Worm (Caenorhabditis elegans) whole organism, young adult: Measurements from ENCODE around the gene pfs-2.

Source experiments
- B0035.1 ChIP-seq: sonication (generic microtip); optimal IDR thresholded peaks from 2 replicates; lab custom pipeline; 2016; ENCODE audit warnings: missing genetic modification characterization, mild to moderate bottlenecking, missing compliant biosample characterization, missing genotype, missing genetic modification reagents
- B0261.1 ChIP-seq: sonication (generic microtip); optimal IDR thresholded peaks from 2 replicates; lab custom pipeline; 2016; ENCODE audit warnings: mild to moderate bottlenecking, missing genetic modification characterization, moderate library complexity, missing compliant biosample characterization
- F22D6.2 ChIP-seq: sonication (generic microtip); optimal IDR thresholded peaks from 2 replicates; lab custom pipeline; 2016; ENCODE audit warnings: mild to moderate bottlenecking, missing genetic modification characterization, missing compliant biosample characterization
- F33H1.4 ChIP-seq: fragments of 200-800 bp; sonication (Bioruptor generic); IDR thresholded peaks from 2 replicates; pipeline ENCODE4 v1.3.6; 2022; ENCODE audit warnings: missing genetic modification reagents, missing genetic modification characterization, missing compliant biosample characterization
- F37B4.10 ChIP-seq: fragments of 200-800 bp; sonication (Bioruptor generic); IDR thresholded peaks from 2 replicates; pipeline ENCODE4 v1.3.6; 2022; ENCODE audit warnings: missing genetic modification characterization, missing compliant biosample characterization
- F49E8.2 ChIP-seq: sonication (generic microtip); optimal IDR thresholded peaks from 3 replicates; lab custom pipeline; 2017; ENCODE audit warnings: missing genetic modification characterization, mild to moderate bottlenecking, missing compliant biosample characterization, antibody characterized with exemption, moderate library complexity; ENCODE audit not compliant: insufficient read depth
- K11D2.4 ChIP-seq: fragments of 200-800 bp; sonication (Bioruptor generic); IDR thresholded peaks from 2 replicates; pipeline ENCODE4 v1.3.6; 2022; ENCODE audit warnings: missing genetic modification reagents, missing genetic modification characterization, missing compliant biosample characterization
- Y53G8AR.9 ChIP-seq: fragments of 200-800 bp; sonication (Bioruptor generic); conservative IDR thresholded peaks from 2 replicates; pipeline ENCODE4 v1.3.6; 2022; ENCODE audit warnings: missing genetic modification reagents, missing genetic modification characterization, missing compliant biosample characterization
- Y56A3A.18 ChIP-seq: fragments of 200-800 bp; sonication (Bioruptor generic); IDR thresholded peaks from 2 replicates; pipeline ENCODE4 v1.3.6; 2022; ENCODE audit warnings: missing genetic modification reagents, missing genetic modification characterization, missing compliant biosample characterization
- Y67H2A.10 ChIP-seq: fragments of 200-800 bp; sonication (Bioruptor generic); conservative IDR thresholded peaks from 2 replicates; pipeline ENCODE4 v1.3.6; 2022; ENCODE audit warnings: missing genetic modification reagents, missing genetic modification characterization, missing compliant biosample characterization
- Y95B8A.8 ChIP-seq: fragments of 200-800 bp; sonication (Bioruptor generic); IDR thresholded peaks from 2 replicates; pipeline ENCODE4 v1.3.6; 2022; ENCODE audit warnings: missing genetic modification reagents, missing genetic modification characterization, missing compliant biosample characterization
- ZK185.1 ChIP-seq: sonication (generic microtip); optimal IDR thresholded peaks from 2 replicates; lab custom pipeline; 2016; ENCODE audit warnings: mild to moderate bottlenecking, missing genetic modification characterization, missing compliant biosample characterization; ENCODE audit not compliant: poor library complexity, severe bottlenecking
- akir-1 ChIP-seq: fragments of 200-800 bp; sonication (Bioruptor generic); optimal IDR thresholded peaks from 2 replicates; lab custom pipeline; 2018; ENCODE audit warnings: mild to moderate bottlenecking, missing genetic modification characterization, moderate library complexity, missing compliant biosample characterization
- attf-3 ChIP-seq: fragments of 200-800 bp; sonication (Bioruptor generic); conservative IDR thresholded peaks from 2 replicates; pipeline ENCODE4 v1.3.6; 2022; ENCODE audit warnings: missing genetic modification reagents, missing genetic modification characterization, missing compliant biosample characterization
- cebp-1 ChIP-seq, 2 experiments: fragments of 200-800 bp in 1 of 2; sonication (Bioruptor generic) in 1 of 2; sonication (generic microtip) in 1 of 2; IDR thresholded peaks in 1 of 2; optimal IDR thresholded peaks in 1 of 2; 2 replicates each; pipeline versions ENCODE4 v1.3.6 to Lab custom; 2017 to 2022; ENCODE audit warnings: missing compliant biosample characterization in 2 of 2, missing genetic modification characterization in 2 of 2, mild to moderate bottlenecking in 1 of 2, missing genetic modification reagents in 1 of 2, moderate library complexity in 1 of 2
- ceh-27 ChIP-seq: fragments of 200-800 bp; sonication (Bioruptor generic); optimal IDR thresholded peaks from 2 replicates; lab custom pipeline; 2018; ENCODE audit warnings: mild to moderate bottlenecking, missing genetic modification characterization, moderate library complexity, missing compliant biosample characterization
- die-1 ChIP-seq: sonication (generic microtip); optimal IDR thresholded peaks from 2 replicates; lab custom pipeline; 2016; ENCODE audit warnings: missing genotype, mild to moderate bottlenecking, missing genetic modification characterization, missing compliant biosample characterization
- dpff-1 ChIP-seq: sonication (generic microtip); optimal IDR thresholded peaks from 2 replicates; lab custom pipeline; 2017; ENCODE audit warnings: mild to moderate bottlenecking, missing genetic modification characterization, missing compliant biosample characterization
- egl-44 ChIP-seq: fragments of 200-800 bp; sonication (Bioruptor generic); IDR thresholded peaks from 2 replicates; pipeline ENCODE4 v1.3.6; 2022; ENCODE audit warnings: missing genetic modification reagents, missing genetic modification characterization, missing compliant biosample characterization
- hlh-12 ChIP-seq: sonication (generic microtip); optimal IDR thresholded peaks from 2 replicates; lab custom pipeline; 2016; ENCODE audit warnings: missing genetic modification characterization, missing compliant biosample characterization
- lin-54 ChIP-seq: fragments of 200-800 bp; sonication (Bioruptor generic); optimal IDR thresholded peaks from 2 replicates; lab custom pipeline; 2018; ENCODE audit warnings: mild to moderate bottlenecking, missing genetic modification characterization, missing compliant biosample characterization
- lsl-1 ChIP-seq: fragments of 200-800 bp; sonication (Bioruptor generic); optimal IDR thresholded peaks from 2 replicates; lab custom pipeline; 2018; ENCODE audit warnings: mild to moderate bottlenecking, missing genetic modification characterization, moderate library complexity, missing compliant biosample characterization
- madf-8 ChIP-seq: fragments of 200-800 bp; sonication (Bioruptor generic); conservative IDR thresholded peaks from 2 replicates; pipeline ENCODE4 v1.3.6; 2022; ENCODE audit warnings: missing genetic modification reagents, missing genetic modification characterization, missing compliant biosample characterization
- mel-28 ChIP-seq: sonication (generic microtip); optimal IDR thresholded peaks from 2 replicates; lab custom pipeline; 2016; ENCODE audit warnings: borderline replicate concordance, mild to moderate bottlenecking, missing genetic modification characterization, missing compliant biosample characterization
- nfya-1 ChIP-seq: sonication (generic microtip); optimal IDR thresholded peaks from 2 replicates; lab custom pipeline; 2017; ENCODE audit warnings: antibody characterized with exemption, missing compliant biosample characterization, missing genetic modification characterization, borderline replicate concordance; ENCODE audit not compliant: insufficient read depth
- nhr-179 ChIP-seq: sonication (generic microtip); optimal IDR thresholded peaks from 2 replicates; lab custom pipeline; 2016; ENCODE audit warnings: mild to moderate bottlenecking, missing genetic modification characterization, missing compliant biosample characterization
- nhr-80 ChIP-seq: sonication (generic microtip); optimal IDR thresholded peaks from 2 replicates; lab custom pipeline; 2016; ENCODE audit warnings: missing genetic modification characterization, missing compliant biosample characterization
- pha-4 ChIP-seq: fragments of 150-350 bp; sonication (generic microtip); optimal IDR thresholded peaks from 2 replicates; lab custom pipeline; 2014; ENCODE audit warnings: missing biosample characterization, missing genetic modification reagents, missing genetic modification characterization
- rcor-1 ChIP-seq: fragments of 200-800 bp; sonication (Bioruptor generic); IDR thresholded peaks from 2 replicates; pipeline ENCODE4 v1.3.6; 2022; ENCODE audit warnings: missing genetic modification reagents, missing genetic modification characterization, missing compliant biosample characterization
- rec-8 ChIP-seq, 2 experiments: sonication (generic microtip); optimal IDR thresholded peaks; 2 replicates each; lab custom pipeline; 2016; ENCODE audit warnings: mild to moderate bottlenecking in 2 of 2, missing genetic modification characterization in 2 of 2, missing genetic modification reagents in 2 of 2, missing genotype in 2 of 2, missing biosample characterization in 1 of 2, missing compliant biosample characterization in 1 of 2, moderate library complexity in 1 of 2
- snpc-1.1 ChIP-seq: sonication (generic microtip); optimal IDR thresholded peaks from 2 replicates; lab custom pipeline; 2017; ENCODE audit warnings: missing genetic modification characterization, mild to moderate bottlenecking, missing compliant biosample characterization, antibody characterized with exemption, moderate library complexity, missing genotype, missing genetic modification reagents; ENCODE audit not compliant: insufficient read depth
- snpc-4 ChIP-seq, 5 experiments: fragments of 150-350 bp in 1 of 5; sonication (generic microtip) in 4 of 5; optimal IDR thresholded peaks; 2 replicates each; lab custom pipeline; 2014 to 2018; ENCODE audit warnings: missing genetic modification characterization in 5 of 5, missing biosample characterization in 3 of 5, antibody characterized with exemption in 2 of 5, mild to moderate bottlenecking in 2 of 5, missing compliant biosample characterization in 2 of 5, missing genotype in 2 of 5, moderate library complexity in 2 of 5, missing genetic modification reagents in 1 of 5
- tbx-9 ChIP-seq: sonication (generic microtip); optimal IDR thresholded peaks from 2 replicates; lab custom pipeline; 2016; ENCODE audit warnings: borderline replicate concordance, missing genetic modification characterization, inconsistent platforms, missing compliant biosample characterization
- xnd-1 ChIP-seq: sonication (generic microtip); optimal IDR thresholded peaks from 2 replicates; lab custom pipeline; 2016; ENCODE audit warnings: missing genotype, missing genetic modification reagents, missing genetic modification characterization, missing compliant biosample characterization
- ztf-22 ChIP-seq: fragments of 200-800 bp; sonication (Bioruptor generic); optimal IDR thresholded peaks from 2 replicates; lab custom pipeline; 2018; ENCODE audit warnings: mild to moderate bottlenecking, missing genetic modification characterization, moderate library complexity, missing compliant biosample characterization
- ztf-26 ChIP-seq: sonication (generic microtip); optimal IDR thresholded peaks from 2 replicates; lab custom pipeline; 2017; ENCODE audit warnings: missing genetic modification characterization, missing compliant biosample characterization
- ztf-28 ChIP-seq: fragments of 200-800 bp; sonication (Bioruptor generic); IDR thresholded peaks from 2 replicates; pipeline ENCODE4 v1.3.6; 2022; ENCODE audit warnings: missing genetic modification reagents, missing genetic modification characterization, missing compliant biosample characterization
- ztf-3 ChIP-seq: fragments of 200-800 bp; sonication (Bioruptor generic); optimal IDR thresholded peaks from 2 replicates; lab custom pipeline; 2018; ENCODE audit warnings: mild to moderate bottlenecking, missing genetic modification characterization, missing compliant biosample characterization
- ztf-6 ChIP-seq: fragments of 200-800 bp; sonication (Bioruptor generic); IDR thresholded peaks from 2 replicates; pipeline ENCODE4 v1.3.6; 2022; ENCODE audit warnings: missing genetic modification reagents, missing genetic modification characterization, missing compliant biosample characterization

Gene pfs-2

ce11 chrII:14357936-14358416 is at the start of gene pfs-2, which contains the start of gene agl-1 (continued):
- no peak for TF ChIP-seq F49E8.2 (tag; lab: Kevin White, UChicago)
- TF ChIP-seq dpff-1 (tag; lab: Kevin White, UChicago) = no peak
- TF ChIP-seq ceh-27 (GFP tag; lab: Kevin White, UChicago) = peak; percentile 65
- no peak for TF ChIP-seq cebp-1 (GFP tag; IDR thresholded peaks at IDR 0.05; lab: Robert Waterston, UW)
- TF ChIP-seq cebp-1 (tag; optimal IDR thresholded peaks at IDR 0.05; lab: Kevin White, UChicago) = peak; percentile 68
- TF ChIP-seq nhr-80 (tag; lab: Kevin White, UChicago) = peak; percentile 5
- no peak for TF ChIP-seq madf-8 (GFP tag; lab: Robert Waterston, UW)
- no peak for TF ChIP-seq F22D6.2 (tag; lab: Kevin White, UChicago)
- TF ChIP-seq snpc-4 (GFP tag; optimal IDR thresholded peaks at IDR 0.05; lab: Kevin White, UChicago) = no peak
- TF ChIP-seq snpc-4 (tag; optimal IDR thresholded peaks at IDR 0.05; lab: Kevin White, UChicago) = peak in 2 of 4 experiments; percentile 39 to 51
- no peak for TF ChIP-seq ztf-3 (GFP tag; lab: Kevin White, UChicago)
- TF ChIP-seq nhr-179 (tag; lab: Kevin White, UChicago) = no peak
- TF ChIP-seq, all 124 proteins: peak for 21

- TF ChIP-seq B0261.1 (tag; lab: Kevin White, UChicago) (no peak), lsl-1 (GFP tag; lab: Kevin White, UChicago) (peak; percentile 88), F33H1.4 (GFP tag; lab: Robert Waterston, UW) (peak; percentile 53; the same call in 1 of the 2 replicates)
Observed at ce11 chrII:14310729-14311388, 47.3 kb upstream of the pfs-2 start, which contains the start of gene ctl-3. Gene ctl-3, minus strand, starts transcription at chrII:14310779.

ce11 chrII:14311537-14311936 is 46.6 kb upstream of the pfs-2 start:
- no peak for TF ChIP-seq B0035.1 (tag; lab: Kevin White, UChicago)
- TF ChIP-seq akir-1 (GFP tag; lab: Kevin White, UChicago) = no peak
- TF ChIP-seq ztf-22 (GFP tag; lab: Kevin White, UChicago) = no peak
- TF ChIP-seq Y67H2A.10 (GFP tag; lab: Robert Waterston, UW) = no peak
- TF ChIP-seq lin-54 (GFP tag; lab: Kevin White, UChicago) = no peak
- TF ChIP-seq K11D2.4 (GFP tag; lab: Robert Waterston, UW) = no peak
- TF ChIP-seq Y56A3A.18 (GFP tag; lab: Robert Waterston, UW) = no peak
- no peak for TF ChIP-seq ZK185.1 (tag; lab: Kevin White, UChicago)
- TF ChIP-seq ztf-26 (tag; lab: Kevin White, UChicago) = no peak
- TF ChIP-seq Y95B8A.8 (GFP tag; lab: Robert Waterston, UW) = no peak
- no peak for TF ChIP-seq egl-44 (GFP tag; lab: Robert Waterston, UW)
- no peak for TF ChIP-seq lsl-1 (GFP tag; lab: Kevin White, UChicago)
- no peak for TF ChIP-seq snpc-4 (GFP tag; optimal IDR thresholded peaks at IDR 0.05; lab: Kevin White, UChicago)
- no peak for TF ChIP-seq snpc-4 (tag; optimal IDR thresholded peaks at IDR 0.05; lab: Kevin White, UChicago)
- TF ChIP-seq hlh-12 (tag; lab: Kevin White, UChicago) = no peak
- TF ChIP-seq attf-3 (GFP tag; lab: Robert Waterston, UW) = no peak
- no peak for TF ChIP-seq rcor-1 (GFP tag; lab: Robert Waterston, UW)

ce11 chrII:14312182-14312581 is 46.0 kb upstream of the pfs-2 start:
- TF ChIP-seq xnd-1 (tag; lab: Kevin White, UChicago) (peak; percentile 78), pha-4 (tag; lab: Kevin White, UChicago) (no peak), mel-28 (tag; lab: Kevin White, UChicago) (no peak), ztf-28 (GFP tag; lab: Robert Waterston, UW) (no peak), F33H1.4 (GFP tag; lab: Robert Waterston, UW) (peak; percentile 93), ceh-27 (GFP tag; lab: Kevin White, UChicago) (no peak), tbx-9 (tag; lab: Kevin White, UChicago) (no peak), rec-8 (tag; optimal IDR thresholded peaks at IDR 0.05; lab: Kevin White, UChicago) (no peak), nfya-1 (tag; lab: Kevin White, UChicago) (no peak), die-1 (tag; lab: Kevin White, UChicago) (no peak), B0035.1 (tag; lab: Kevin White, UChicago) (no peak), ztf-6 (no peak), nhr-179 (tag; lab: Kevin White, UChicago) (no peak), snpc-1.1 (tag; lab: Kevin White, UChicago) (no peak), F37B4.10 (GFP tag; lab: Robert Waterston, UW) (no peak), Y53G8AR.9 (no peak)
